Worm (Caenorhabditis elegans) whole organism, mixed stage, embryonic: ENCODE results near the gene R10E8.6.
"Not testable (repeated sequence)": the region's sequence is repeated elsewhere in the genome, so short reads cannot be mapped to it uniquely, and the experiment has no call there.

Experiments used
- M03D4.4 ChIP-seq: sonication (generic microtip); optimal IDR thresholded peaks from 2 replicates; lab custom pipeline; 2017; ENCODE audit warnings: mild to moderate bottlenecking, missing genetic modification characterization, missing compliant biosample characterization
- bed-3 ChIP-seq: fragments of 200-800 bp; sonication (Bioruptor generic); optimal IDR thresholded peaks from 3 replicates; lab custom pipeline; 2018; ENCODE audit warnings: mild to moderate bottlenecking, missing genetic modification characterization, moderate library complexity, missing compliant biosample characterization
- ceh-39 ChIP-seq: fragments of 150-350 bp; optimal IDR thresholded peaks from 2 replicates; lab custom pipeline; 2014; ENCODE audit warnings: missing biosample characterization, missing genetic modification characterization
- ceh-43 ChIP-seq: fragments of 200-800 bp; sonication (Bioruptor generic); optimal IDR thresholded peaks from 2 replicates; lab custom pipeline; 2018; ENCODE audit warnings: mild to moderate bottlenecking, missing genetic modification characterization, moderate library complexity, missing compliant biosample characterization
- ces-1 ChIP-seq: fragments of 150-350 bp; optimal IDR thresholded peaks from 2 replicates; lab custom pipeline; 2014; ENCODE audit warnings: missing biosample characterization, missing genetic modification reagents, missing genetic modification characterization
- cnd-1 ChIP-seq: fragments of 200-800 bp; sonication (Bioruptor generic); optimal IDR thresholded peaks from 2 replicates; lab custom pipeline; 2018; ENCODE audit warnings: mild to moderate bottlenecking, missing genetic modification characterization, missing compliant biosample characterization
- drap-1 ChIP-seq: fragments of 200-800 bp; sonication (Bioruptor generic); optimal IDR thresholded peaks from 3 replicates; lab custom pipeline; 2018; ENCODE audit warnings: mild to moderate bottlenecking, missing genetic modification characterization, missing compliant biosample characterization
- elt-1 ChIP-seq: sonication (generic microtip); optimal IDR thresholded peaks from 2 replicates; lab custom pipeline; 2017; ENCODE audit warnings: missing genetic modification characterization, mild to moderate bottlenecking, missing compliant biosample characterization, antibody characterized with exemption, moderate library complexity, borderline replicate concordance; ENCODE audit not compliant: insufficient read depth
- elt-3 ChIP-seq: fragments of 150-350 bp; optimal IDR thresholded peaks from 2 replicates; lab custom pipeline; 2014; ENCODE audit warnings: missing biosample characterization, missing genetic modification characterization
- flh-1 ChIP-seq: fragments of 200-800 bp; sonication (Bioruptor generic); optimal IDR thresholded peaks from 2 replicates; lab custom pipeline; 2018; ENCODE audit warnings: mild to moderate bottlenecking, missing genetic modification characterization, moderate library complexity, missing compliant biosample characterization
- ham-2 ChIP-seq: fragments of 200-800 bp; sonication (Bioruptor generic); optimal IDR thresholded peaks from 2 replicates; lab custom pipeline; 2018; ENCODE audit warnings: mild to moderate bottlenecking, missing genetic modification characterization, missing compliant biosample characterization
- lin-13 ChIP-seq: fragments of 150-350 bp; optimal IDR thresholded peaks from 2 replicates; lab custom pipeline; 2014; ENCODE audit warnings: missing biosample characterization, missing genetic modification characterization
- lsy-2 ChIP-seq: fragments of 150-350 bp; optimal IDR thresholded peaks from 2 replicates; lab custom pipeline; 2014; ENCODE audit warnings: missing biosample characterization, missing genetic modification characterization
- mab-5 ChIP-seq: fragments of 150-350 bp; optimal IDR thresholded peaks from 2 replicates; lab custom pipeline; 2014; ENCODE audit warnings: missing biosample characterization, missing genetic modification characterization
- mep-1 ChIP-seq: fragments of 150-350 bp; optimal IDR thresholded peaks from 2 replicates; lab custom pipeline; 2017; ENCODE audit warnings: missing biosample characterization, missing genetic modification reagents, missing genetic modification characterization, inconsistent platforms
- mls-2 ChIP-seq: sonication (generic microtip); optimal IDR thresholded peaks from 2 replicates; lab custom pipeline; 2016; ENCODE audit warnings: mild to moderate bottlenecking, missing genetic modification characterization, moderate library complexity, missing compliant biosample characterization
- nhr-12 ChIP-seq: fragments of 150-350 bp; optimal IDR thresholded peaks from 2 replicates; lab custom pipeline; 2014; ENCODE audit warnings: missing biosample characterization, missing genetic modification characterization
- nhr-2 ChIP-seq: fragments of 150-350 bp; optimal IDR thresholded peaks from 2 replicates; lab custom pipeline; 2014; ENCODE audit warnings: missing biosample characterization, missing genetic modification characterization
- nhr-237 ChIP-seq: fragments of 150-350 bp; optimal IDR thresholded peaks from 2 replicates; lab custom pipeline; 2014; ENCODE audit warnings: missing biosample characterization, missing genetic modification characterization
- snpc-4 ChIP-seq: fragments of 150-350 bp; optimal IDR thresholded peaks from 2 replicates; lab custom pipeline; 2014; ENCODE audit warnings: missing biosample characterization, missing genetic modification characterization
- sptf-1 ChIP-seq: sonication (generic microtip); optimal IDR thresholded peaks from 2 replicates; lab custom pipeline; 2017; ENCODE audit warnings: mild to moderate bottlenecking, missing genetic modification characterization, moderate library complexity, missing compliant biosample characterization
- tbx-8 ChIP-seq: fragments of 200-800 bp; sonication (Bioruptor generic); optimal IDR thresholded peaks from 2 replicates; lab custom pipeline; 2018; ENCODE audit warnings: mild to moderate bottlenecking, missing genetic modification characterization, moderate library complexity, missing compliant biosample characterization
- unc-120 ChIP-seq: sonication (generic microtip); optimal IDR thresholded peaks from 2 replicates; lab custom pipeline; 2017; ENCODE audit warnings: missing genetic modification characterization, missing compliant biosample characterization; ENCODE audit not compliant: poor library complexity, severe bottlenecking
- unc-39 ChIP-seq: fragments of 150-350 bp; optimal IDR thresholded peaks from 2 replicates; lab custom pipeline; 2014; ENCODE audit warnings: missing biosample characterization, missing genetic modification characterization
- zip-8 ChIP-seq: fragments of 150-350 bp; optimal IDR thresholded peaks from 2 replicates; lab custom pipeline; 2014; ENCODE audit warnings: missing biosample characterization, missing genetic modification characterization
- ztf-11 ChIP-seq: fragments of 150-350 bp; optimal IDR thresholded peaks from 2 replicates; lab custom pipeline; 2014; ENCODE audit warnings: missing biosample characterization, missing genetic modification characterization

Gene R10E8.6

DNA sequence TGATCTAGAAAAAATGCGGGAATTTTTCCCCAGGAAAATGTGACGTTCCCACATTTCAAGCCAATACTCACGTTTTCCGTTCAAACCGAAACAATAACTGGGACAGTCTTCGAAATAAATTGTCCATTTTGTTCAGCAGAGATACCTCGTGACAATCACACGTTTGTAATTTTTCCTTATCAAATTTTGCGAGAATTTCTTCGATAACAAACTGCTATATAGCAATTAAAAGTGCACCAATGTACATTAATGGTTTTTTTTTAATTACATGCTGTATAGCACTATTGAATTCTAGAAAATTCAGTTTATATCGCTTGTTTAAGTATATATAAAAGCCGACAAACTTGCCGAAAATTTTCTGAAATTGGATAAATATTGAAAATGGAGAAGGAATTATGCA lies at the start of gene R10E8.6:
Gene R10E8.6, minus strand, starts transcription at position 154 of the 400 bp plus-strand sequence.
- no peak for TF ChIP-seq nhr-12
- TF ChIP-seq ceh-43: no peak
- TF ChIP-seq bed-3 (GFP tag; lab: Kevin White, UChicago): no peak
- TF ChIP-seq cnd-1: no peak
- no peak for TF ChIP-seq unc-39
- no peak for TF ChIP-seq ces-1 (GFP tag; lab: Kevin White, UChicago)
- TF ChIP-seq mls-2: no peak
- TF ChIP-seq zip-8 (tag; lab: Kevin White, UChicago): no peak
- TF ChIP-seq elt-1 (tag; lab: Kevin White, UChicago): no peak
- no peak for TF ChIP-seq mab-5 (tag; lab: Kevin White, UChicago)
- no peak for TF ChIP-seq nhr-237 (tag; lab: Kevin White, UChicago)
- no peak for TF ChIP-seq nhr-2 (tag; lab: Kevin White, UChicago)
- no peak for TF ChIP-seq mep-1 (tag; lab: Kevin White, UChicago)
- TF ChIP-seq tbx-8 (GFP tag; lab: Kevin White, UChicago): no peak
- no peak for TF ChIP-seq ztf-11 (tag; lab: Kevin White, UChicago)
- no peak for TF ChIP-seq lin-13 (tag; lab: Kevin White, UChicago)
- TF ChIP-seq unc-120 (tag; lab: Kevin White, UChicago): no peak
- no peak for TF ChIP-seq drap-1
- TF ChIP-seq M03D4.4 (tag; lab: Kevin White, UChicago): no peak

DNA sequence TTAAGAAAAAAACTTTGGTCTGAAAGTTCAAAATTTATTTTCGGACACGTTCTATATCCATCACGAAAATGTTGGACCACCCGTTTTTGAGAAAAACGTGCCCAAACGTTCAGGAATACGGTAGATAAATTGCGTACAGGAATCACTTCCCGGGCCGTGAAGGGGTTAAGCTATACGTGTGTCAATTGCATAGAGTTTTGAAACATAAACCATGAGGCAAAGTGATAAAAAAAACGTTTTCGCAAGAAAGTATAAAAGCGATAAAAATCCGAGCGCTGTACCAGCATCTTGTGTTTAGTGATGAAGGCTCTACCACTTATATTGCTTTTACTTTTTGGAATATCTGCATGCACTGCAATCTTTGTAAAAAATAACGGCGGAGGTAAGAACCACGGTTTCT lies 36.2 kb upstream of the R10E8.6 start, which contains the start of gene Y51A2A.6:
Gene Y51A2A.6, plus strand, starts transcription at position 301 of the 400 bp plus-strand sequence.
- TF ChIP-seq elt-3 (tag; lab: Kevin White, UChicago); mab-5 (tag; lab: Kevin White, UChicago); nhr-12: not testable (repeated sequence)

- TF ChIP-seq snpc-4 (tag; lab: Kevin White, UChicago): no peak
- no peak for TF ChIP-seq mep-1 (tag; lab: Kevin White, UChicago)
- TF ChIP-seq elt-1 (tag; lab: Kevin White, UChicago): no peak
- TF ChIP-seq bed-3 (GFP tag; lab: Kevin White, UChicago): no peak
- no peak for TF ChIP-seq unc-120 (tag; lab: Kevin White, UChicago)
- TF ChIP-seq nhr-12: no peak
- no peak for TF ChIP-seq tbx-8 (GFP tag; lab: Kevin White, UChicago)
- TF ChIP-seq nhr-237 (tag; lab: Kevin White, UChicago): no peak
- no peak for TF ChIP-seq elt-3 (tag; lab: Kevin White, UChicago)
- no peak for TF ChIP-seq nhr-2 (tag; lab: Kevin White, UChicago)
- TF ChIP-seq lsy-2 (tag; lab: Kevin White, UChicago): no peak
- TF ChIP-seq ceh-39 (tag; lab: Kevin White, UChicago): no peak
- TF ChIP-seq drap-1: no peak
- TF ChIP-seq zip-8 (tag; lab: Kevin White, UChicago): no peak
- no peak for TF ChIP-seq ham-2 (GFP tag; lab: Kevin White, UChicago)
Observed at ce11 chrV:18299313-18299712, 33.1 kb upstream of the R10E8.6 start.

ce11 chrV:18298506-18298905 lies 32.3 kb upstream of the R10E8.6 start, which contains the start of gene Y51A2A.5:
Gene Y51A2A.5 (plus strand): TSS chrV:18298806.
- TF ChIP-seq unc-120 (tag; lab: Kevin White, UChicago): no peak
- TF ChIP-seq flh-1: no peak
- no peak for TF ChIP-seq tbx-8 (GFP tag; lab: Kevin White, UChicago)
- TF ChIP-seq nhr-237 (tag; lab: Kevin White, UChicago): no peak
- TF ChIP-seq nhr-12: no peak
- TF ChIP-seq sptf-1: no peak

- no peak for TF ChIP-seq elt-1 (tag; lab: Kevin White, UChicago)
Observed at ce11 chrV:18292295-18292694, 26.1 kb upstream of the R10E8.6 start, which contains the start of gene Y51A2A.12. Gene Y51A2A.12 (plus strand): TSS chrV:18292595.

DNA sequence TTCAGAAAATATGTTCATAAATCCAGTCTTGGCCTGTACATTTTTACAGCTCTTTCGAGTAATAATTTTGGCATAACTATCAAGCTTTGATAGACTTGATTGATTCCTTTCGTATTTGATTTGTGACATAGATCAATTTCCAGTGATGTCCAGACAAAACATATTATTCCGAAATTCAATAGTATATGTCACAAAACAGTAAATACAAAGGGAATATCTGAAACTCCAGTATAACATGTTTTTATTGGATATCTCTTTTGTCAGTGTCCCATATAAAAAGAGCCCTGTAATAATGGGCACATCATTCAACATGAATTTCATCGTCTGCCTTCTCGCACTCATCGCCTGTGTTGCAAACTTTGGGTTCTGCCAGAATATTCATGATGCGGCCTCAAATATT lies 24.5 kb upstream of the R10E8.6 start, which contains the start of gene Y51A2A.4:
Gene Y51A2A.4, plus strand, starts transcription at position 301 of the 400 bp plus-strand sequence.
- TF ChIP-seq ztf-11 (tag; lab: Kevin White, UChicago): no peak
- TF ChIP-seq mls-2: no peak
- TF ChIP-seq flh-1: no peak
- TF ChIP-seq zip-8 (tag; lab: Kevin White, UChicago): no peak
- no peak for TF ChIP-seq ces-1 (GFP tag; lab: Kevin White, UChicago)
